Worm (Caenorhabditis elegans): Measurements from ENCODE around the gene ZK354.9.

ce11 chrIV:5287190-5287589, 20.8 kb downstream of the ZK354.9 start:
- TF ChIP-seq nhr-11 (tag; optimal IDR thresholded peaks at IDR 0.05) (no peak), lim-6 (tag; optimal IDR thresholded peaks at IDR 0.05) (no peak), ttx-3 (tag; optimal IDR thresholded peaks at IDR 0.05) (no peak), ceh-18 (tag; optimal IDR thresholded peaks at IDR 0.05) (no peak), dve-1 (tag; optimal IDR thresholded peaks at IDR 0.05) (no peak), dmd-4 (tag; optimal IDR thresholded peaks at IDR 0.05; ENCODE audit: borderline replicate concordance) (no peak), ceh-24 (tag; optimal IDR thresholded peaks at IDR 0.05) (no peak), pha-4 (tag; optimal IDR thresholded peaks at IDR 0.05) (no peak), nfya-1 (tag; optimal IDR thresholded peaks at IDR 0.05) (no peak), K02D7.2 (tag; optimal IDR thresholded peaks at IDR 0.05) (no peak), ceh-14 (tag; optimal IDR thresholded peaks at IDR 0.05) (no peak), tbx-2 (tag; optimal IDR thresholded peaks at IDR 0.05) (no peak), pros-1 (tag; optimal IDR thresholded peaks at IDR 0.05) (no peak)
